Worm (Caenorhabditis elegans): ENCODE measurements around the gene Y62H9A.14.

Gene Y62H9A.14

DNA sequence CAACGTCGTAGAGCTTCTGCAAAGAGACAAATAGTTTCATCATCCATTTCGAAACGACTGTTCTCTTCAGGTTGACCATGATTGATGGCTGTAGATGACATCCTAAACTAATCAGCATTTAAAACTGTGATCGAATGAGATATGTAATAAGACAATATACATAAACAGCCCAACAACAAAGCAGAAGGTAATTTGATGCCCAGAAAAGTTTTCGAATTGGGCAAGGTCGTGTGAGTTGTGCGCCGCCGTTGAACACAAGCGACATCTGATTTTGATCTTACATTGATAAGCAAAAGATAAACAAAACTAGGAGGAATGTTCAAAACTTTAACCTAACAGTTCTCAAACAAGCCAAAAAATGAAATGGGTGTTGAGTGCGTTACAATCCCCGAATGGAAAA, 35.5 kb upstream of the Y62H9A.14 start, which contains the start of gene Y62H9A.7:
Y62H9A.7 (minus strand) TSS at position 101 of the 400 bp plus-strand sequence.
- no peak for TF ChIP-seq aha-1 (tag)

DNA sequence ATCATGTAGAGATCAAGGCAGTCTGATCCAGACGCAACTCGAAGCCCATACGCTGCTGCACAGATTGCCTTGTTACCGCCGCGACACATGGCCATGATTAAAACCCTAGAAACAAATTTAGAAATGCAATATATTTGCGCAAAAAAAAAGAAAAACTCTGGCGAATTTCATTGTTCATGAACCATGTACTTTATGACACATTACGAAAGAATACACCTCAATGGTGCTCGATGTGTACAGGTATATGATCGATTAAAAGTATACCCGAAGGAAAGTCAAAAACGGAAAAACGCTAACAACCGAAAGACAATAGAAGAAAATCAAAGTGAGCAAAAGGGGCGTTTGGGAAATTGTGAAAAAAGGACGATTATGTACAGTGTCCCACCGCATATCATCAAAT, 28.7 kb upstream of the Y62H9A.14 start, which contains the start of gene Y62H9A.8:
Y62H9A.8 (minus strand) TSS at position 101 of the 400 bp plus-strand sequence.
- no peak for TF ChIP-seq nhr-41 (GFP tag; IDR thresholded peaks at IDR 0.05)
- no peak for TF ChIP-seq mes-2 (tag; optimal IDR thresholded peaks at IDR 0.05; ENCODE audit: poor library complexity, severe bottlenecking)
- no peak for TF ChIP-seq arid-1 (GFP tag; conservative IDR thresholded peaks at IDR 0.05)
- TF ChIP-seq dmd-6 (GFP tag; IDR thresholded peaks at IDR 0.05), result no peak
- no peak for TF ChIP-seq ZK546.5 (tag; optimal IDR thresholded peaks at IDR 0.05)
- TF ChIP-seq nhr-42 (GFP tag; IDR thresholded peaks at IDR 0.05), result no peak
- TF ChIP-seq pqm-1 (tag; optimal IDR thresholded peaks at IDR 0.05), result no peak
- TF ChIP-seq lin-15B (tag; optimal IDR thresholded peaks at IDR 0.05), result no peak
- TF ChIP-seq attf-4 (tag; optimal IDR thresholded peaks at IDR 0.05), result no peak
- TF ChIP-seq F10B5.3 (tag; optimal IDR thresholded peaks at IDR 0.05), result no peak
- TF ChIP-seq aly-2 (tag; optimal IDR thresholded peaks at IDR 0.05), result no peak
- no peak for TF ChIP-seq duxl-1 (tag; optimal IDR thresholded peaks at IDR 0.05; ENCODE audit: poor library complexity)
- TF ChIP-seq F26F4.8 (GFP tag; conservative IDR thresholded peaks at IDR 0.05), result no peak
- no peak for TF ChIP-seq nhr-28 (tag; optimal IDR thresholded peaks at IDR 0.05)
- no peak for TF ChIP-seq spr-3 (GFP tag; optimal IDR thresholded peaks at IDR 0.05)
- TF ChIP-seq tag-97 (GFP tag; IDR thresholded peaks at IDR 0.05), result no peak
- TF ChIP-seq unc-130 (GFP tag; optimal IDR thresholded peaks at IDR 0.05), result no peak
- TF ChIP-seq vab-7 (GFP tag; IDR thresholded peaks at IDR 0.05), result no peak

DNA sequence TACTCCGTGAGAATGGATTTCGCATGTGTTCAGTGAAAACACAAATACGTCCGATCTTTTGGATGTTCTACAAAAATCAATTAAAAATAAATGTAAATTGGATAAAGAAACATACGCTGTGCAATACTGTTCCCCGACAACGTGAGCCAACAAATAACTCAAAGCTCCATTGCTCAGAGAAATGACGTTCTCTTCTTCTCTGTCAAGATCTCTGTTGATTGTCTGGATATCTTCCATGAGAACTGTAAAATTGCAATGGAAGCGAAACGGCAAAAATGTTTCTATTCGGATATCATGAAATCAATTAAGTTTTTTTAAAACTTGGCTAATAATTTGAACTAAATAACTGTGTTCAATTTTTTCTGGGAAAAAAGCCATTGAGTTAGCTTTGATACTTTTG, 24.3 kb upstream of the Y62H9A.14 start:
- TF ChIP-seq lim-7 (GFP tag; IDR thresholded peaks at IDR 0.05) (no peak), pqm-1 (tag; optimal IDR thresholded peaks at IDR 0.05) (no peak), jun-1 (tag; optimal IDR thresholded peaks at IDR 0.05) (no peak), snpc-1.2 (GFP tag; IDR thresholded peaks at IDR 0.05) (no peak), ces-1 (GFP tag; optimal IDR thresholded peaks at IDR 0.05) (no peak), aha-1 (tag) (peak; percentile 93)

DNA sequence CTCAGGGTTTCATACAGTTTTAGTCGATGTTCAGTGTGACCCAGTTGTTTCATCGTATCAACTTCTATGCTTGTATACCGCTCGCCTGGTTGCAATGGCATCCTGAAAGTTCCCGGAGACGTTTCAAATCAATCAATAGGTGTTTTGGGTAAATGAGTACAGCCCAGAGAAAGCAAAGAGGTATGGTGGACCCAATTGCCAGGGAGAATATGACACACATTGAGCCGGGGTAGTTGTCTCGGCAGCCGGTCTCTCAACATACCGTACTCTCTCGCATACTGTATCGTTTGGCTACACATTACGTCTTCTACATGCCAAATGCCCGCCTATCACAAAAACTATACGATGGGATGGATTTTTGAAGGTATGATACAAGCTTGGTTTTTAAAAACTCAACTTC, 23.0 kb upstream of the Y62H9A.14 start, which contains the start of gene Y62H9A.9:
Y62H9A.9 (minus strand) TSS at position 101 of the 400 bp plus-strand sequence.
- TF ChIP-seq nhr-6 (tag; optimal IDR thresholded peaks at IDR 0.05) (no peak), saeg-2 (GFP tag; IDR thresholded peaks at IDR 0.05) (no peak), pqm-1 (tag; optimal IDR thresholded peaks at IDR 0.05) (no peak), fos-1 (tag; optimal IDR thresholded peaks at IDR 0.05) (no peak), aly-2 (tag; optimal IDR thresholded peaks at IDR 0.05) (no peak), aha-1 (tag) (no peak), F10B5.3 (tag; optimal IDR thresholded peaks at IDR 0.05) (no peak), R02D3.7 (tag; optimal IDR thresholded peaks at IDR 0.05) (no peak), dmd-8 (GFP tag; IDR thresholded peaks at IDR 0.05) (no peak), ceh-20 (GFP tag; IDR thresholded peaks at IDR 0.05) (no peak), nhr-237 (tag; optimal IDR thresholded peaks at IDR 0.05) (no peak), tra-1 (GFP tag; IDR thresholded peaks at IDR 0.05) (no peak), php-3 (GFP tag; IDR thresholded peaks at IDR 0.05) (no peak)

DNA sequence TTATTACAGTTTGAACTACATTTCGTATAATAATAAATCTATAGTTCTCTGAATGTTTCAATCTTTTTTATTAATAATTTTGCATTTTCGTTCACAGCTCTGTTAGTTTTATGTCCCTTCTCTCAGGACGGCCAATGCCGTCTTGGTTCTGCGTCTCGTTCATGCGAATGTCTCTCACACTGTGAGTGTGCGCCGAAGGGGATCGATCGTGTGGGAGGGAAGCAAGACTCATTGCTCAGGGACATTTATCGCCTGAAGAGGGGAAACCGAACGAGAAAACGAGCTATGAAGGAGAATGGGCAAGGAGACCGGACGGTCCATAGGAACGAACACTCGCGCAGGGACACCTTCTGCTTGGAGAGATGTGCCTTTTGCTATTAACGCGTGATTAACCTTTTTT, 22.0 kb upstream of the Y62H9A.14 start:
- TF ChIP-seq F37D6.2 (tag; optimal IDR thresholded peaks at IDR 0.05) (peak; percentile 51), aha-1 (tag) (peak; percentile 57), unc-62 (GFP tag; optimal IDR thresholded peaks at IDR 0.05 in 1 of 2) (peak in 1 of 2 experiments; percentile 85), unc-62 (tag; optimal IDR thresholded peaks at IDR 0.05) (no peak), nhr-6 (tag; optimal IDR thresholded peaks at IDR 0.05) (no peak), ctbp-1 (GFP tag; IDR thresholded peaks at IDR 0.05) (no peak), nhr-10 (tag; optimal IDR thresholded peaks at IDR 0.05) (no peak), ceh-28 (tag; optimal IDR thresholded peaks at IDR 0.05) (peak; percentile 43), nhr-77 (tag; optimal IDR thresholded peaks at IDR 0.05) (no peak), F10B5.3 (tag; optimal IDR thresholded peaks at IDR 0.05) (peak; percentile 12), rbr-2 (tag; optimal IDR thresholded peaks at IDR 0.05) (peak; percentile 46)

Measured in whole organism, L4 larva.